Worm (Caenorhabditis elegans) whole organism, L4 larva: ENCODE results near the gene lgc-20.

Source experiments
- F10B5.3 ChIP-seq: sonication (generic microtip); optimal IDR thresholded peaks from 2 replicates; lab custom pipeline; 2016; ENCODE audit warnings: mild to moderate bottlenecking, missing genetic modification characterization, missing compliant biosample characterization
- F26F4.8 ChIP-seq: fragments of 200-800 bp; sonication (Bioruptor generic); conservative IDR thresholded peaks from 2 replicates; pipeline ENCODE4 v1.3.6; 2022; ENCODE audit warnings: missing genetic modification characterization, missing compliant biosample characterization
- F37D6.2 ChIP-seq: sonication (generic microtip); optimal IDR thresholded peaks from 2 replicates; lab custom pipeline; 2016; ENCODE audit warnings: mild to moderate bottlenecking, missing genetic modification characterization, missing compliant biosample characterization
- F44E2.7 ChIP-seq: fragments of 200-800 bp; sonication (Bioruptor generic); IDR thresholded peaks from 2 replicates; pipeline ENCODE4 v2.1.2; 2022; ENCODE audit warnings: missing genetic modification characterization, missing compliant biosample characterization
- F49E8.2 ChIP-seq: sonication (generic microtip); optimal IDR thresholded peaks from 2 replicates; lab custom pipeline; 2016; ENCODE audit warnings: missing compliant biosample characterization, mild to moderate bottlenecking, missing genetic modification characterization, borderline replicate concordance
- T20F7.1 ChIP-seq: fragments of 200-800 bp; sonication (Bioruptor generic); optimal IDR thresholded peaks from 2 replicates; lab custom pipeline; 2018; ENCODE audit warnings: mild to moderate bottlenecking, missing genetic modification characterization, missing compliant biosample characterization
- T26A8.4 ChIP-seq: fragments of 200-800 bp; sonication (Bioruptor generic); IDR thresholded peaks from 2 replicates; pipeline ENCODE4 v1.3.6; 2022; ENCODE audit warnings: missing genetic modification characterization, missing compliant biosample characterization
- Y5F2A.4 ChIP-seq: fragments of 200-800 bp; sonication (Bioruptor generic); optimal IDR thresholded peaks from 2 replicates; lab custom pipeline; 2018; ENCODE audit warnings: mild to moderate bottlenecking, missing genetic modification characterization, missing compliant biosample characterization
- ZK337.2 ChIP-seq: fragments of 200-800 bp; sonication (Bioruptor generic); IDR thresholded peaks from 2 replicates; pipeline ENCODE4 v1.3.6; 2022; ENCODE audit warnings: missing genetic modification reagents, missing genetic modification characterization, missing compliant biosample characterization
- aly-2 ChIP-seq: sonication (generic microtip); optimal IDR thresholded peaks from 2 replicates; lab custom pipeline; 2018; ENCODE audit warnings: missing biosample characterization, missing genetic modification characterization
- arid-1 ChIP-seq: fragments of 200-800 bp; sonication (Bioruptor generic); conservative IDR thresholded peaks from 2 replicates; pipeline ENCODE4 v1.3.6; 2022; ENCODE audit warnings: missing genetic modification reagents, missing genetic modification characterization, missing compliant biosample characterization
- ceh-28 ChIP-seq: fragments of 150-350 bp; optimal IDR thresholded peaks from 2 replicates; lab custom pipeline; 2014; ENCODE audit warnings: missing biosample characterization, missing genetic modification reagents, missing genetic modification characterization
- ceh-44 ChIP-seq: fragments of 200-800 bp; sonication (Bioruptor generic); IDR thresholded peaks from 2 replicates; pipeline ENCODE4 v1.3.6; 2022; ENCODE audit warnings: missing genetic modification reagents, missing genetic modification characterization, missing compliant biosample characterization
- ctbp-1 ChIP-seq: fragments of 200-800 bp; sonication (Bioruptor generic); IDR thresholded peaks from 2 replicates; pipeline ENCODE4 v1.3.6; 2022; ENCODE audit warnings: missing genetic modification reagents, missing genetic modification characterization, missing compliant biosample characterization
- daf-16 ChIP-seq, 3 experiments: sonication (generic microtip); optimal IDR thresholded peaks; 2 replicates each; lab custom pipeline; 2016 to 2017; ENCODE audit warnings: missing genetic modification characterization in 3 of 3, missing genetic modification reagents in 3 of 3, mild to moderate bottlenecking in 2 of 3, missing compliant biosample characterization in 2 of 3, missing biosample characterization in 1 of 3, moderate library complexity in 1 of 3
- daf-19 ChIP-seq: fragments of 200-800 bp; sonication (Bioruptor generic); conservative IDR thresholded peaks from 2 replicates; pipeline ENCODE4 v1.3.6; 2022; ENCODE audit warnings: missing genetic modification characterization, missing compliant biosample characterization
- dmd-6 ChIP-seq: fragments of 200-800 bp; sonication (Bioruptor generic); IDR thresholded peaks from 2 replicates; pipeline ENCODE4 v1.3.6; 2022; ENCODE audit warnings: missing genetic modification reagents, missing genetic modification characterization, missing compliant biosample characterization
- dpl-1 ChIP-seq: fragments of 150-350 bp; optimal IDR thresholded peaks from 2 replicates; lab custom pipeline; 2014; ENCODE audit warnings: missing biosample characterization, missing genetic modification reagents, missing genetic modification characterization
- dve-1 ChIP-seq: sonication (generic microtip); optimal IDR thresholded peaks from 2 replicates; lab custom pipeline; 2017; ENCODE audit warnings: antibody characterized with exemption, mild to moderate bottlenecking, missing genetic modification characterization, missing compliant biosample characterization; ENCODE audit not compliant: insufficient read depth
- fkh-10 ChIP-seq: fragments of 150-350 bp; optimal IDR thresholded peaks from 2 replicates; lab custom pipeline; 2014; ENCODE audit warnings: missing biosample characterization, missing genetic modification reagents, missing genetic modification characterization
- fos-1 ChIP-seq: fragments of 150-350 bp; optimal IDR thresholded peaks from 2 replicates; lab custom pipeline; 2014; ENCODE audit warnings: missing biosample characterization, missing genetic modification characterization
- hif-1 ChIP-seq, 2 experiments: sonication (generic microtip); optimal IDR thresholded peaks; 2 replicates each; lab custom pipeline; 2016 to 2017; ENCODE audit warnings: missing compliant biosample characterization in 2 of 2, missing genetic modification characterization in 2 of 2, missing genetic modification reagents in 2 of 2, missing genotype in 2 of 2, mild to moderate bottlenecking in 1 of 2
- hlh-11 ChIP-seq: fragments of 200-800 bp; sonication (Bioruptor generic); optimal IDR thresholded peaks from 2 replicates; lab custom pipeline; 2018; ENCODE audit warnings: mild to moderate bottlenecking, missing genetic modification characterization, missing compliant biosample characterization
- hlh-30 ChIP-seq: sonication (generic microtip); optimal IDR thresholded peaks from 2 replicates; lab custom pipeline; 2017; ENCODE audit warnings: antibody characterized with exemption, mild to moderate bottlenecking, missing genetic modification characterization, missing compliant biosample characterization; ENCODE audit not compliant: insufficient read depth
- jun-1 ChIP-seq: fragments of 150-350 bp; optimal IDR thresholded peaks from 2 replicates; lab custom pipeline; 2014; ENCODE audit warnings: missing biosample characterization, missing genetic modification reagents, missing genetic modification characterization
- lin-15B ChIP-seq: fragments of 150-350 bp; sonication (generic microtip); optimal IDR thresholded peaks from 3 replicates; lab custom pipeline; 2014; ENCODE audit warnings: missing biosample characterization, missing genetic modification characterization
- lin-38 ChIP-seq: fragments of 200-800 bp; sonication (Bioruptor generic); IDR thresholded peaks from 2 replicates; pipeline ENCODE4 v1.3.6; 2022; ENCODE audit warnings: missing genetic modification reagents, missing genetic modification characterization, missing compliant biosample characterization
- lir-3 ChIP-seq: sonication (generic microtip); optimal IDR thresholded peaks from 2 replicates; lab custom pipeline; 2016; ENCODE audit warnings: mild to moderate bottlenecking, missing genetic modification characterization, missing compliant biosample characterization
- lsy-2 ChIP-seq, 2 experiments: fragments of 150-350 bp in 1 of 2; sonication (generic microtip) in 1 of 2; optimal IDR thresholded peaks; 2 replicates each; lab custom pipeline; 2014 to 2017; ENCODE audit warnings: missing biosample characterization in 2 of 2, missing genetic modification characterization in 2 of 2
- madf-9 ChIP-seq: fragments of 200-800 bp; sonication (Bioruptor generic); conservative IDR thresholded peaks from 2 replicates; pipeline ENCODE4 v1.3.6; 2022; ENCODE audit warnings: missing genetic modification reagents, missing genetic modification characterization, missing compliant biosample characterization
- nhr-102 ChIP-seq: sonication (generic microtip); optimal IDR thresholded peaks from 2 replicates; lab custom pipeline; 2016; ENCODE audit warnings: mild to moderate bottlenecking, missing genetic modification characterization, moderate library complexity, missing compliant biosample characterization
- nhr-111 ChIP-seq: fragments of 200-800 bp; sonication (Bioruptor generic); optimal IDR thresholded peaks from 2 replicates; lab custom pipeline; 2018; ENCODE audit warnings: mild to moderate bottlenecking, missing genetic modification characterization, missing compliant biosample characterization
- nhr-237 ChIP-seq: sonication (generic microtip); optimal IDR thresholded peaks from 2 replicates; lab custom pipeline; 2017; ENCODE audit warnings: missing biosample characterization, missing genetic modification characterization
- nhr-28 ChIP-seq: fragments of 150-350 bp; optimal IDR thresholded peaks from 2 replicates; lab custom pipeline; 2014; ENCODE audit warnings: missing biosample characterization, missing genetic modification characterization
- nhr-42 ChIP-seq: fragments of 200-800 bp; sonication (Bioruptor generic); IDR thresholded peaks from 2 replicates; pipeline ENCODE4 v1.3.6; 2022; ENCODE audit warnings: missing genetic modification characterization, missing compliant biosample characterization
- nhr-48 ChIP-seq: sonication (generic microtip); optimal IDR thresholded peaks from 2 replicates; lab custom pipeline; 2016; ENCODE audit warnings: mild to moderate bottlenecking, missing genetic modification characterization, missing compliant biosample characterization
- nhr-6 ChIP-seq: fragments of 150-350 bp; optimal IDR thresholded peaks from 2 replicates; lab custom pipeline; 2014; ENCODE audit warnings: missing biosample characterization, missing genetic modification characterization
- nhr-76 ChIP-seq: fragments of 150-350 bp; optimal IDR thresholded peaks from 2 replicates; lab custom pipeline; 2014; ENCODE audit warnings: missing biosample characterization, missing genetic modification characterization
- nhr-77 ChIP-seq: fragments of 150-350 bp; optimal IDR thresholded peaks from 2 replicates; lab custom pipeline; 2014; ENCODE audit warnings: missing biosample characterization, missing genetic modification characterization
- php-3 ChIP-seq: fragments of 200-800 bp; sonication (Bioruptor generic); IDR thresholded peaks from 2 replicates; pipeline ENCODE4 v1.3.6; 2022; ENCODE audit warnings: missing genetic modification reagents, missing genetic modification characterization, missing compliant biosample characterization
- rbr-2 ChIP-seq: sonication (generic microtip); optimal IDR thresholded peaks from 2 replicates; lab custom pipeline; 2016; ENCODE audit warnings: missing genotype, missing genetic modification characterization, missing compliant biosample characterization
- saeg-2 ChIP-seq: fragments of 200-800 bp; sonication (Bioruptor generic); IDR thresholded peaks from 2 replicates; pipeline ENCODE4 v1.3.6; 2022; ENCODE audit warnings: missing genetic modification reagents, missing genetic modification characterization, missing compliant biosample characterization
- sdz-12 ChIP-seq: fragments of 200-800 bp; sonication (Bioruptor generic); optimal IDR thresholded peaks from 2 replicates; lab custom pipeline; 2018; ENCODE audit warnings: mild to moderate bottlenecking, missing genetic modification characterization, missing compliant biosample characterization
- snpc-4 ChIP-seq: fragments of 150-350 bp; optimal IDR thresholded peaks from 2 replicates; lab custom pipeline; 2014; ENCODE audit warnings: missing biosample characterization, missing genetic modification characterization
- spr-3 ChIP-seq: fragments of 200-800 bp; sonication (Bioruptor generic); optimal IDR thresholded peaks from 2 replicates; lab custom pipeline; 2018; ENCODE audit warnings: mild to moderate bottlenecking, missing genetic modification characterization, missing compliant biosample characterization
- tag-97 ChIP-seq: fragments of 200-800 bp; sonication (Bioruptor generic); IDR thresholded peaks from 2 replicates; pipeline ENCODE4 v1.3.6; 2022; ENCODE audit warnings: missing genetic modification characterization, missing compliant biosample characterization
- unc-130 ChIP-seq: sonication (generic microtip); optimal IDR thresholded peaks from 2 replicates; lab custom pipeline; 2016; ENCODE audit warnings: missing genetic modification reagents, missing genetic modification characterization, missing compliant biosample characterization
- unc-39 ChIP-seq: sonication (generic microtip); optimal IDR thresholded peaks from 2 replicates; lab custom pipeline; 2017; ENCODE audit warnings: missing biosample characterization, missing genetic modification characterization
- unc-62 ChIP-seq, 3 experiments: fragments of 150-350 bp in 1 of 3; sonication (generic microtip); optimal IDR thresholded peaks in 2 of 3; peaks in 1 of 3; 1 replicate in 1 of 3; 2 replicates in 2 of 3; lab custom pipeline; 2014 to 2017; ENCODE audit warnings: missing biosample characterization in 3 of 3, missing genetic modification characterization in 3 of 3, missing genetic modification reagents in 3 of 3, missing genotype in 1 of 3
- zag-1 ChIP-seq: fragments of 150-350 bp; optimal IDR thresholded peaks from 2 replicates; lab custom pipeline; 2014; ENCODE audit warnings: missing biosample characterization, missing genetic modification characterization
- ztf-11 ChIP-seq: fragments of 150-350 bp; optimal IDR thresholded peaks from 2 replicates; lab custom pipeline; 2014; ENCODE audit warnings: missing biosample characterization, missing genetic modification characterization

The lgc-20 gene

ce11 chrII:11297217-11297738, 46.1 kb downstream of the lgc-20 start, which contains the start of gene saps-1 (continued):
- TF ChIP-seq dve-1 (no peak), nhr-77 (no peak), nhr-28 (tag; lab: Kevin White, UChicago) (peak; percentile 14), Y5F2A.4 (GFP tag; lab: Kevin White, UChicago) (no peak), F49E8.2 (no peak), nhr-6 (no peak), zag-1 (tag; lab: Kevin White, UChicago) (no peak), rbr-2 (tag; lab: Kevin White, UChicago) (no peak), lir-3 (tag; lab: Kevin White, UChicago) (no peak), ZK337.2 (GFP tag; lab: Robert Waterston, UW) (no peak), spr-3 (no peak), fkh-10 (GFP tag; lab: Kevin White, UChicago) (no peak), nhr-111 (GFP tag; lab: Kevin White, UChicago) (no peak), snpc-4 (no peak), dmd-6 (no peak), T20F7.1 (GFP tag; lab: Kevin White, UChicago) (no peak), tag-97 (GFP tag; lab: Robert Waterston, UW) (no peak), hlh-11 (tag; lab: Kevin White, UChicago) (peak; percentile 13), ztf-11 (no peak), jun-1 (tag; lab: Kevin White, UChicago) (no peak), dpl-1 (GFP tag; lab: Kevin White, UChicago) (peak; percentile 41), php-3 (GFP tag; lab: Robert Waterston, UW) (no peak), F26F4.8 (GFP tag; lab: Robert Waterston, UW) (no peak), arid-1 (0 out of 2 replicates have a peak, but pooled peaks have one; percentile 38), nhr-102 (tag; lab: Kevin White, UChicago) (no peak), ctbp-1 (GFP tag; lab: Robert Waterston, UW) (no peak), nhr-42 (GFP tag; lab: Robert Waterston, UW) (no peak), lin-15B (tag; lab: Kevin White, UChicago) (no peak), madf-9 (GFP tag; lab: Robert Waterston, UW) (no peak), daf-16 (GFP tag; optimal IDR thresholded peaks at IDR 0.05; lab: Kevin White, UChicago) (no peak), daf-16 (tag; optimal IDR thresholded peaks at IDR 0.05; lab: Kevin White, UChicago) (peak; percentile 15), sdz-12 (GFP tag; lab: Kevin White, UChicago) (no peak), unc-62 (GFP tag; optimal IDR thresholded peaks at IDR 0.05 in 1 of 2; lab: Kevin White, UChicago) (no peak), unc-62 (tag; optimal IDR thresholded peaks at IDR 0.05; lab: Kevin White, UChicago) (no peak), nhr-237 (tag; lab: Kevin White, UChicago) (no peak), lin-38 (peak; percentile 76), fos-1 (tag; lab: Kevin White, UChicago) (no peak), lsy-2 (tag; optimal IDR thresholded peaks at IDR 0.05; lab: Kevin White, UChicago) (peak in 1 of 2 experiments; percentile 43), nhr-48 (tag; lab: Kevin White, UChicago) (no peak), hlh-30 (tag; lab: Kevin White, UChicago) (peak; percentile 44), nhr-76 (tag; lab: Kevin White, UChicago) (no peak), F37D6.2 (tag; lab: Kevin White, UChicago) (no peak), F10B5.3 (tag; lab: Kevin White, UChicago) (no peak), unc-130 (GFP tag; lab: Kevin White, UChicago) (peak; percentile 59), saeg-2 (no peak), ceh-28 (tag; lab: Kevin White, UChicago) (no peak), daf-19 (no peak), F44E2.7 (GFP tag; lab: Robert Waterston, UW) (no peak), T26A8.4 (GFP tag; lab: Robert Waterston, UW) (no peak), aly-2 (no peak), hif-1 (tag; optimal IDR thresholded peaks at IDR 0.05; lab: Kevin White, UChicago) (no peak), ceh-44 (GFP tag; lab: Robert Waterston, UW) (no peak), unc-39 (tag; lab: Kevin White, UChicago) (no peak)
